Fruit fly (Drosophila melanogaster) whole organism, wandering third instar larva: ENCODE results near the gene CG11417.

Source experiments
- Abd-B ChIP-seq: fragments of >200 bp; optimal IDR thresholded peaks from 2 replicates; lab custom pipeline; 2017; ENCODE audit warnings: missing biosample characterization, missing genetic modification characterization
- CG32264 ChIP-seq: fragments of 200-800 bp; sonication (Bioruptor generic); optimal IDR thresholded peaks from 2 replicates; lab custom pipeline; 2016; ENCODE audit warnings: missing biosample characterization, missing genetic modification characterization
- CG9705 ChIP-seq: fragments of 200-800 bp; sonication (Bioruptor generic); optimal IDR thresholded peaks from 2 replicates; lab custom pipeline; 2018; ENCODE audit warnings: missing biosample characterization, mild to moderate bottlenecking, missing genetic modification characterization
- CrebA ChIP-seq: fragments of 200-800 bp; sonication (Bioruptor generic); optimal IDR thresholded peaks from 2 replicates; lab custom pipeline; 2016; ENCODE audit warnings: missing biosample characterization, mild to moderate bottlenecking, missing genetic modification characterization, borderline replicate concordance
- Dfd ChIP-seq: fragments of >200 bp; optimal IDR thresholded peaks from 2 replicates; lab custom pipeline; 2017; ENCODE audit warnings: missing biosample characterization, missing genetic modification characterization
- Dif ChIP-seq: fragments of 200-275, 200-300 bp; sonication (Bioruptor generic); optimal IDR thresholded peaks from 2 replicates; lab custom pipeline; 2018; ENCODE audit warnings: missing biosample characterization, missing genetic modification characterization; ENCODE audit not compliant: partially characterized antibody
- GATAd ChIP-seq: sonication (Bioruptor generic); optimal IDR thresholded peaks from 2 replicates; lab custom pipeline; 2016; ENCODE audit warnings: missing biosample characterization, missing genetic modification characterization
- HLH106 ChIP-seq: fragments of 200-800 bp; optimal IDR thresholded peaks from 3 replicates; lab custom pipeline; 2019; ENCODE audit warnings: missing biosample characterization, mild to moderate bottlenecking, missing genetic modification characterization, moderate library complexity
- Hnf4 ChIP-seq: fragments of 200-800 bp; sonication (Bioruptor generic); optimal IDR thresholded peaks from 2 replicates; lab custom pipeline; 2016; ENCODE audit warnings: missing biosample characterization, mild to moderate bottlenecking, missing genetic modification characterization
- Hr78 ChIP-seq: fragments of >200 bp; optimal IDR thresholded peaks from 2 replicates; lab custom pipeline; 2017; ENCODE audit warnings: missing biosample characterization, missing genetic modification characterization
- Hr83 ChIP-seq: fragments of 200-300 bp; sonication (Bioruptor generic); optimal IDR thresholded peaks from 2 replicates; lab custom pipeline; 2016; ENCODE audit warnings: missing biosample characterization, mild to moderate bottlenecking, missing genetic modification characterization, moderate library complexity; ENCODE audit not compliant: poor library complexity, severe bottlenecking
- Jra ChIP-seq: sonication (Bioruptor generic); optimal IDR thresholded peaks from 2 replicates; lab custom pipeline; 2016; ENCODE audit warnings: missing biosample characterization, missing genetic modification characterization
- Mio ChIP-seq: sonication (Bioruptor generic); optimal IDR thresholded peaks from 2 replicates; lab custom pipeline; 2016; ENCODE audit warnings: missing biosample characterization, missing genetic modification characterization
- Myc ChIP-seq: fragments of >200 bp; optimal IDR thresholded peaks from 2 replicates; lab custom pipeline; 2017
- N ChIP-seq: fragments of >200 bp; optimal IDR thresholded peaks from 2 replicates; lab custom pipeline; 2018; ENCODE audit warnings: missing biosample characterization, missing external identifiers, missing genetic modification characterization
- OdsH ChIP-seq: fragments of 200-800 bp; sonication (Bioruptor generic); optimal IDR thresholded peaks from 2 replicates; lab custom pipeline; 2016; ENCODE audit warnings: missing biosample characterization, mild to moderate bottlenecking, missing genetic modification characterization
- Rel ChIP-seq, 2 experiments: fragments of 200-800 bp; sonication (Bioruptor generic) in 1 of 2; optimal IDR thresholded peaks; 2 replicates in 1 of 2; 3 replicates in 1 of 2; lab custom pipeline; 2016 to 2019; ENCODE audit warnings: mild to moderate bottlenecking in 2 of 2, missing biosample characterization in 2 of 2, missing genetic modification characterization in 2 of 2, moderate library complexity in 1 of 2
- Sp1 ChIP-seq: fragments of 200-800 bp; sonication (Bioruptor generic); optimal IDR thresholded peaks from 3 replicates; lab custom pipeline; 2019; ENCODE audit warnings: missing biosample characterization, mild to moderate bottlenecking, missing genetic modification characterization, moderate library complexity
- Vsx2 ChIP-seq: fragments of 200-300, 225-300 bp; sonication (Bioruptor generic); optimal IDR thresholded peaks from 2 replicates; lab custom pipeline; 2018; ENCODE audit warnings: missing biosample characterization, missing genetic modification characterization; ENCODE audit not compliant: partially characterized antibody
- br ChIP-seq: fragments of 200-800 bp; sonication (Bioruptor generic); optimal IDR thresholded peaks from 2 replicates; lab custom pipeline; 2016; ENCODE audit warnings: missing biosample characterization, missing genetic modification characterization
- brk ChIP-seq: fragments of 200-800 bp; sonication (Bioruptor generic); optimal IDR thresholded peaks from 2 replicates; lab custom pipeline; 2016; ENCODE audit warnings: missing biosample characterization, mild to moderate bottlenecking, missing genetic modification characterization
- dl ChIP-seq, 2 experiments: fragments of 175-275, 200-275 bp in 1 of 2; fragments of 200-275 bp in 1 of 2; sonication (Bioruptor generic); optimal IDR thresholded peaks; lab custom pipeline; 2018; ENCODE audit warnings: mild to moderate bottlenecking in 2 of 2, missing biosample characterization in 2 of 2, missing genetic modification characterization in 2 of 2, moderate library complexity in 2 of 2; ENCODE audit not compliant: partially characterized antibody in 2 of 2, insufficient read depth in 1 of 2
- dmrt93B ChIP-seq: fragments of 200-800 bp; sonication (Bioruptor generic); optimal IDR thresholded peaks from 2 replicates; lab custom pipeline; 2018; ENCODE audit warnings: missing biosample characterization, mild to moderate bottlenecking, missing genetic modification characterization
- dsf ChIP-seq: sonication (Bioruptor generic); optimal IDR thresholded peaks from 2 replicates; lab custom pipeline; 2016; ENCODE audit warnings: missing biosample characterization, missing genetic modification characterization, borderline replicate concordance
- ey ChIP-seq: fragments of 200-800 bp; sonication (Bioruptor generic); optimal IDR thresholded peaks from 2 replicates; lab custom pipeline; 2016; ENCODE audit warnings: missing biosample characterization, missing genetic modification characterization
- foxo ChIP-seq, 2 experiments: fragments of 200-800 bp; sonication (Bioruptor generic); optimal IDR thresholded peaks; 2 replicates in 1 of 2; 3 replicates in 1 of 2; lab custom pipeline; 2016 to 2017; ENCODE audit warnings: missing biosample characterization in 2 of 2, missing genetic modification characterization in 2 of 2
- fru ChIP-seq: fragments of 200-800 bp; sonication (Bioruptor generic); optimal IDR thresholded peaks from 3 replicates; lab custom pipeline; 2016; ENCODE audit warnings: missing biosample characterization, mild to moderate bottlenecking, missing genetic modification characterization
- h ChIP-seq: fragments of 200-800 bp; sonication (Bioruptor generic); optimal IDR thresholded peaks from 3 replicates; lab custom pipeline; 2016; ENCODE audit warnings: missing biosample characterization, mild to moderate bottlenecking, missing genetic modification characterization
- jim ChIP-seq: fragments of 175-275, 200-325 bp; sonication (Bioruptor generic); optimal IDR thresholded peaks from 2 replicates; lab custom pipeline; 2016; ENCODE audit warnings: missing biosample characterization, mild to moderate bottlenecking, missing genetic modification characterization
- lola ChIP-seq: fragments of >200 bp; optimal IDR thresholded peaks from 2 replicates; lab custom pipeline; 2017; ENCODE audit warnings: missing biosample characterization, missing genetic modification characterization
- pan ChIP-seq: fragments of >200 bp; optimal IDR thresholded peaks from 2 replicates; lab custom pipeline; 2017
- psq ChIP-seq: fragments of 200-800 bp; sonication (Bioruptor generic); optimal IDR thresholded peaks from 3 replicates; lab custom pipeline; 2017; ENCODE audit warnings: missing biosample characterization, mild to moderate bottlenecking, missing genetic modification characterization, moderate library complexity
- rgr ChIP-seq: fragments of 200-800 bp; sonication (Bioruptor generic); optimal IDR thresholded peaks from 3 replicates; lab custom pipeline; 2016; ENCODE audit warnings: missing biosample characterization, mild to moderate bottlenecking, missing genetic modification characterization
- sage ChIP-seq: fragments of 200-800 bp; sonication (Bioruptor generic); optimal IDR thresholded peaks from 2 replicates; lab custom pipeline; 2016; ENCODE audit warnings: missing biosample characterization, mild to moderate bottlenecking, missing genetic modification characterization
- sv ChIP-seq: fragments of 200-800 bp; sonication (Bioruptor generic); optimal IDR thresholded peaks from 3 replicates; lab custom pipeline; 2016; ENCODE audit warnings: missing biosample characterization, missing genetic modification characterization
- tai ChIP-seq: sonication (Bioruptor generic); optimal IDR thresholded peaks from 2 replicates; lab custom pipeline; 2016; ENCODE audit warnings: missing biosample characterization, missing genetic modification characterization
- usp ChIP-seq: fragments of >200 bp; optimal IDR thresholded peaks from 2 replicates; lab custom pipeline; 2017; ENCODE audit warnings: missing biosample characterization, missing genetic modification characterization
- woc ChIP-seq: sonication (Bioruptor generic); optimal IDR thresholded peaks from 2 replicates; lab custom pipeline; 2016; ENCODE audit warnings: missing biosample characterization, mild to moderate bottlenecking, missing genetic modification characterization

The CG11417 gene

DNA sequence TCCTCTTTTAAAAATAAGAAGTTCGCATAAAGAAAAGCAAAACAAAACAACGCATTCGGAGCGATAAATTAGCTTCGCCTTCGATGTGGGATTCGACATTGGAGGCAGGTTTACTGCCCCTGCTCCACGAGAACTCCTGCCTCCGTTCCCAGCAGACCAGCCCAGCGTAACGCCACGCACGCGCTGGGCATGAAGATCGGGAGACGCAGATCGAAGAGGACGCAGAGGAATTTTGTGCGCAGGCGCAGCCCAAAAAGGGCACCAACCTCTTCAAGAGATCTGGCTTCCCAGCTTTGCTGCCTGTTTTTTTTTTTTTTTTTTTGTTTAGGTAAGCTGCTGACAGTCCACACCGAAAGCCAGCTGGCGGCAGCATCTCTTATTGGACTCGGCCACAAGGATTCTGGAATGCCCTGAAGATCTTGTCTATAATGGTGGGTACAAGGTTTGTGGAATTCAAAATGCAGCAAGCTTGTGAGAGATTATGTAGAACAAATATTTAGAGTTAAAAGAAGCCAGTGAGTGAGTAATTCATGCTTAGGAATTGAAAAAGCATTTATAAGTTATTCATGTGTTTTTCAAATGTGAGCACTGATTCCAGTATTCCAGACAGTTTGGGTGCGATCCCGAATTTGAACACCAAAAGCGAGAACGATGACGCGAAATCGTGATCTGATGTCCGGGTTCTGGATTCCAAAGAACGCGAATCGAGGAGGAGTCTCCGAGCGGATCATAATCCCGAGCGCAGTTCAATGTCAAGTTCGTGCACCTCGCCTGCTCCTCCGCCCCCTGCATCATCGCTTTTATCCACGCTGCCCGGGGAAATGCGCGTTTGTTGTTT lies 33.5 kb upstream of the CG11417 start (continued):
- TF ChIP-seq Hnf4 (GFP tag; lab: Kevin White, UChicago) (no peak), dsf (GFP tag; lab: Kevin White, UChicago) (no peak), sage (GFP tag; lab: Kevin White, UChicago) (no peak), Dfd (GFP tag; lab: Kevin White, UChicago) (no peak), Vsx2 (GFP tag; lab: Kevin White, UChicago) (peak; percentile 90), psq (peak; percentile 60), tai (no peak), N (GFP tag; lab: Kevin White, UChicago) (no peak), dl (GFP tag; optimal IDR thresholded peaks at IDR 0.05; lab: Kevin White, UChicago; ENCODE audit: insufficient read depth in 1 of 2, partially characterized antibody in 2 of 2) (no peak), GATAd (GFP tag; lab: Kevin White, UChicago) (no peak), Mio (no peak)

DNA sequence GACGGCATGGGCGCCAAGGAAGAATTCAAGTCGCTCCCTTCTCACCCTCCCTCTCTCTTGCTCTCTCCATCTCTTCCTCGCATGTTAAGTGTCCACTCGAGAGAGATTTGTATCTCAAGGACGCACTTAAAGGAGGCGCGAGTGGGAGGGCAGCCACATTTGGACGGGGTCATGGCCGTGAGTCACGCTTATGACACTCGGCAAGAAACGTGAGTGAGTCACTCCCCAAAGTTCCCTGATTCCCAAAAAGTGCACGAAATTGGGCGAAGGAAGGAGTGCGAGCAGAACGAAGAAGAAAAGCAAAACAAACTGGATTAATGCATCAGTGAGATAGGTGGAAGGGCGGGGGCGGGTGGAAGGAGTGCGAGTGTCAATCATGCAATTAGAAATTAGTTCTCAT lies 32.8 kb upstream of the CG11417 start:
- no peak for TF ChIP-seq ey
- TF ChIP-seq lola, result no peak
- peak; percentile 53 for TF ChIP-seq Jra
- TF ChIP-seq CrebA, result no peak
- no peak for TF ChIP-seq Rel (GFP tag; optimal IDR thresholded peaks at IDR 0.05; lab: Kevin White, UChicago)
- peak; percentile 81 for TF ChIP-seq Rel (tag; optimal IDR thresholded peaks at IDR 0.05; lab: Kevin White, UChicago)
- peak; percentile 43 for TF ChIP-seq psq

DNA sequence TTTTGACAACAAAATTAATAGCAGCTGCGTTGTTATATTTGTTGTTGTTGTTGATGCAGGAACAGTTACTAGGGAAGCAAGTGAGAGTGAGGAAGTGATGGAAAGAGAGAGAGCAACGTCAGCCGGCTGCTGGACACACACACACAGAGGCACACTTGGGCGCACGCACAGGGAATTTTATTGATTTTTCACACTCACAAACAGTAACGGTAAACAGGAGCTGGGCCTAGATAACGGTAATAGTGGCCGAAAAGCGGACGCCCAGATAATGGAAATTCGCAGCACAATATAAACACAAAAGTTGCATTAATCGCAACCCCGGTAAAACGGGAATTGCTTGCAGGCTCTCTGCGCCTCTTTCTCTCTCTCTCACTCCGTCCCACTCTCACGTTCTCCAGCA lies 32.1 kb upstream of the CG11417 start:
- TF ChIP-seq OdsH (GFP tag; lab: Kevin White, UChicago) (no peak), brk (no peak), Vsx2 (GFP tag; lab: Kevin White, UChicago) (no peak), tai (no peak), pan (no peak), Jra (no peak), dl (GFP tag; optimal IDR thresholded peaks at IDR 0.05; lab: Kevin White, UChicago; ENCODE audit: insufficient read depth in 1 of 2, partially characterized antibody in 2 of 2) (no peak)

DNA sequence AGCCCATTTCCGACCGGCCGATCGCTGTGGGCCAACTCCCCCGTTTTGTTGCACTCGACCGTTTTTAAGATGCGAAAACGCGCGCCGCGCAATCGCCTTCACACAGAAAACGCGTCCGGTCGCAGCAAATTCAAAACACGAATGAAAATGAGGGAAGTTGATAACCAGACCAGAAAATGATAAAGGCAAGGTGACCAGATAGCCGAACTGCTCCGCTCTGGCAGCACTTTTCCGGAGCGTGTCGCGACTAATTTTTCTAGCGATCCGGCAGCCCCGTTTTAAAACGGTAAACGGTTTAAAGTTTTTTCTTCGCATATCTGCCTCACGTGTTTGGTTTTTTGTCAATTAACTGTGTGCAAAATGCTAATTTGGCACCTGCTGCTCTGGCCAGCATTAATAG lies 31.6 kb upstream of the CG11417 start, which contains the start of gene DAAM:
Gene DAAM (minus strand): TSS at position 149 of the 400 bp plus-strand sequence.
- TF ChIP-seq Jra (no peak), tai (no peak), usp (GFP tag; lab: Kevin White, UChicago) (no peak), Myc (lab: Kevin White, UChicago) (no peak), fru (GFP tag; lab: Kevin White, UChicago) (no peak), Vsx2 (GFP tag; lab: Kevin White, UChicago) (peak; percentile 14), pan (no peak), CG32264 (GFP tag; lab: Kevin White, UChicago) (no peak), dmrt93B (GFP tag; lab: Kevin White, UChicago) (peak; percentile 46), CG9705 (peak; percentile 77), Rel (GFP tag; optimal IDR thresholded peaks at IDR 0.05; lab: Kevin White, UChicago) (no peak), Rel (tag; optimal IDR thresholded peaks at IDR 0.05; lab: Kevin White, UChicago) (peak; percentile 67), Sp1 (peak; percentile 50), h (GFP tag; lab: Kevin White, UChicago) (peak; percentile 29), Abd-B (GFP tag; lab: Kevin White, UChicago) (no peak), Dif (GFP tag; lab: Kevin White, UChicago) (no peak), Mio (no peak), Hnf4 (GFP tag; lab: Kevin White, UChicago) (no peak), OdsH (GFP tag; lab: Kevin White, UChicago) (no peak), psq (peak; percentile 18), Hr78 (GFP tag; lab: Kevin White, UChicago) (no peak), GATAd (GFP tag; lab: Kevin White, UChicago) (peak; percentile 19), woc (no peak), dsf (GFP tag; lab: Kevin White, UChicago) (no peak), ey (peak; percentile 17), foxo (GFP tag; optimal IDR thresholded peaks at IDR 0.05; lab: Kevin White, UChicago) (peak in 1 of 2 experiments; percentile 22), dl (GFP tag; optimal IDR thresholded peaks at IDR 0.05; lab: Kevin White, UChicago; ENCODE audit: insufficient read depth in 1 of 2, partially characterized antibody in 2 of 2) (no peak), br (GFP tag; lab: Kevin White, UChicago) (no peak), HLH106 (tag; lab: Kevin White, UChicago) (peak; percentile 39), sv (no peak), Dfd (GFP tag; lab: Kevin White, UChicago) (no peak), lola (no peak), brk (no peak), sage (GFP tag; lab: Kevin White, UChicago) (no peak), Hr83 (peak; percentile 9), CrebA (no peak), jim (GFP tag; lab: Kevin White, UChicago) (no peak), N (GFP tag; lab: Kevin White, UChicago) (no peak), rgr (GFP tag; lab: Kevin White, UChicago) (peak; percentile 22)
